2 worm cellular contexts compared by ENCODE assay signal in genomic region chrIII:3797180-3798026, ce11.
A peak's percentile ranks its signal among the peaks of the same experiment; 100 is the strongest.
TF ChIP-seq lines count a peak whose summit lies in the region.

No protein-coding gene starts in this region.

TF ChIP-seq in whole organism, L1 larva, 84 proteins besides CTCF, POLR2A, EP300 and RAD21 (continued from another document):
- TF ChIP-seq hpl-2 (GFP tag; optimal IDR thresholded peaks at IDR 0.05; lab: Kevin White, UChicago) (no peak), sox-4 (tag; optimal IDR thresholded peaks at IDR 0.05; lab: Kevin White, UChicago) (no peak), egl-13 (tag; optimal IDR thresholded peaks at IDR 0.05; lab: Kevin White, UChicago) (no peak), C34B4.2 (tag; optimal IDR thresholded peaks at IDR 0.05; lab: Kevin White, UChicago) (no peak), swsn-7 (tag; optimal IDR thresholded peaks at IDR 0.05; lab: Kevin White, UChicago) (no peak), skn-1 (tag; optimal IDR thresholded peaks at IDR 0.05; lab: Kevin White, UChicago) (no peak), grh-1 (GFP tag; IDR thresholded peaks at IDR 0.05; lab: Robert Waterston, UW) (peak; percentile 24; the same call in 1 of the 2 replicates), vab-15 (tag; optimal IDR thresholded peaks at IDR 0.05; lab: Kevin White, UChicago) (no peak), ceh-8 (GFP tag; optimal IDR thresholded peaks at IDR 0.05; lab: Kevin White, UChicago) (no peak), sptf-1 (tag; optimal IDR thresholded peaks at IDR 0.05; lab: Kevin White, UChicago) (no peak), nhr-28 (tag; optimal IDR thresholded peaks at IDR 0.05; lab: Kevin White, UChicago) (no peak), lin-35 (GFP tag; optimal IDR thresholded peaks at IDR 0.05; lab: Kevin White, UChicago) (peak in 1 of 2 experiments; percentile 38), elt-2 (tag; optimal IDR thresholded peaks at IDR 0.05; lab: Kevin White, UChicago) (peak; percentile 7), ztf-11 (tag; optimal IDR thresholded peaks at IDR 0.05; lab: Kevin White, UChicago) (no peak), lin-39 (tag; optimal IDR thresholded peaks at IDR 0.05; lab: Kevin White, UChicago) (no peak), C04F5.9 (tag; optimal IDR thresholded peaks at IDR 0.05; lab: Kevin White, UChicago) (no peak), jun-1 (tag; optimal IDR thresholded peaks at IDR 0.05; lab: Kevin White, UChicago) (no peak), irx-1 (tag; optimal IDR thresholded peaks at IDR 0.05; lab: Kevin White, UChicago) (no peak), lin-13 (GFP tag; optimal IDR thresholded peaks at IDR 0.05; lab: Kevin White, UChicago) (no peak), ceh-82 (tag; optimal IDR thresholded peaks at IDR 0.05; lab: Kevin White, UChicago) (no peak), unc-30 (tag; optimal IDR thresholded peaks at IDR 0.05; lab: Kevin White, UChicago) (no peak), efl-1 (optimal IDR thresholded peaks at IDR 0.05; lab: Kevin White, UChicago) (peak in 1 of 2 experiments; percentile 11), efl-1 (GFP tag; optimal IDR thresholded peaks at IDR 0.05 in 1 of 2; lab: Kevin White, UChicago) (peak in 1 of 2 experiments; percentile 80), nhr-47 (tag; optimal IDR thresholded peaks at IDR 0.05; lab: Kevin White, UChicago) (peak; percentile 9), hlh-4 (tag; optimal IDR thresholded peaks at IDR 0.05; lab: Kevin White, UChicago) (no peak), hlh-17 (GFP tag; optimal IDR thresholded peaks at IDR 0.05; lab: Kevin White, UChicago; ENCODE audit: borderline replicate concordance) (no peak), unc-86 (tag; optimal IDR thresholded peaks at IDR 0.05; lab: Kevin White, UChicago) (no peak), nhr-19 (GFP tag; conservative IDR thresholded peaks at IDR 0.05; lab: Robert Waterston, UW) (peak; percentile 22; the same call in 1 of the 2 replicates), ets-5 (GFP tag; IDR thresholded peaks at IDR 0.05; lab: Robert Waterston, UW) (no peak), lsy-2 (tag; optimal IDR thresholded peaks at IDR 0.05; lab: Kevin White, UChicago) (peak in 1 of 2 experiments; percentile 38), nhr-71 (tag; optimal IDR thresholded peaks at IDR 0.05; lab: Kevin White, UChicago) (peak; percentile 60), mep-1 (tag; optimal IDR thresholded peaks at IDR 0.05; lab: Kevin White, UChicago) (peak; percentile 48), mab-9 (GFP tag; IDR thresholded peaks at IDR 0.05; lab: Robert Waterston, UW) (no peak), pqm-1 (tag; optimal IDR thresholded peaks at IDR 0.05; lab: Kevin White, UChicago) (no peak), blmp-1 (tag; optimal IDR thresholded peaks at IDR 0.05; lab: Kevin White, UChicago) (peak; percentile 98), mef-2 (tag; optimal IDR thresholded peaks at IDR 0.05; lab: Kevin White, UChicago) (no peak), dpl-1 (GFP tag; optimal IDR thresholded peaks at IDR 0.05; lab: Kevin White, UChicago) (peak in 1 of 3 experiments; percentile 30), unc-62 (GFP tag; optimal IDR thresholded peaks at IDR 0.05; lab: Kevin White, UChicago) (no peak), pax-3 (tag; optimal IDR thresholded peaks at IDR 0.05; lab: Kevin White, UChicago) (no peak), fos-1 (tag; optimal IDR thresholded peaks at IDR 0.05; lab: Kevin White, UChicago) (no peak)

TF ChIP-seq in whole organism, L4 larva, 104 proteins besides CTCF, POLR2A, EP300 and RAD21 (continued from another document):
- TF ChIP-seq zfp-2 (tag; optimal IDR thresholded peaks at IDR 0.05; lab: Kevin White, UChicago) = no peak
- TF ChIP-seq dve-1 (tag; optimal IDR thresholded peaks at IDR 0.05; lab: Kevin White, UChicago; ENCODE audit: insufficient read depth) = peak; percentile 30
- TF ChIP-seq daf-16 (GFP tag; optimal IDR thresholded peaks at IDR 0.05; lab: Kevin White, UChicago) = peak in 1 of 2 experiments; percentile 47
- peak; percentile 36 for TF ChIP-seq daf-16 (tag; optimal IDR thresholded peaks at IDR 0.05; lab: Kevin White, UChicago)
- TF ChIP-seq arid-1 (GFP tag; conservative IDR thresholded peaks at IDR 0.05; lab: Robert Waterston, UW) = no peak
- no peak for TF ChIP-seq zip-11 (GFP tag; IDR thresholded peaks at IDR 0.05; lab: Robert Waterston, UW)
TF ChIP-seq in whole organism, L4 larva: peak in this region for 24.
